Worm (Caenorhabditis elegans) whole organism, L2 larva: ENCODE measurements around the gene ZK285.2.
A peak's percentile ranks its signal among the peaks of the same experiment; 100 is the strongest.
"Not testable (repeated sequence)": the region's sequence is repeated elsewhere in the genome, so short reads cannot be mapped to it uniquely, and the experiment has no call there.

Experiments
- C34F6.9 ChIP-seq: fragments of 150-350 bp; optimal IDR thresholded peaks from 2 replicates; lab custom pipeline; 2014; ENCODE audit warnings: missing biosample characterization, missing genetic modification characterization
- F13H6.1 ChIP-seq: sonication (generic microtip); optimal IDR thresholded peaks from 2 replicates; lab custom pipeline; 2016; ENCODE audit warnings: missing genetic modification characterization, missing compliant biosample characterization
- ZK546.5 ChIP-seq: sonication (generic microtip); optimal IDR thresholded peaks from 2 replicates; lab custom pipeline; 2017; ENCODE audit warnings: missing biosample characterization, missing genetic modification characterization
- alr-1 ChIP-seq: fragments of 150-350 bp; optimal IDR thresholded peaks from 2 replicates; lab custom pipeline; 2014; ENCODE audit warnings: missing biosample characterization, missing genetic modification characterization
- aly-2 ChIP-seq: fragments of 150-350 bp; optimal IDR thresholded peaks from 2 replicates; lab custom pipeline; 2014; ENCODE audit warnings: missing biosample characterization, missing genetic modification characterization
- ama-1 ChIP-seq: fragments of 150-350 bp; optimal IDR thresholded peaks from 2 replicates; lab custom pipeline; 2018; ENCODE audit warnings: inconsistent platforms
- ceh-16 ChIP-seq: fragments of 150-350 bp; optimal IDR thresholded peaks from 2 replicates; lab custom pipeline; 2014; ENCODE audit warnings: missing biosample characterization, missing genetic modification characterization
- ceh-82 ChIP-seq: fragments of 150-350 bp; optimal IDR thresholded peaks from 2 replicates; lab custom pipeline; 2014; ENCODE audit warnings: missing biosample characterization, missing genetic modification characterization
- crh-2 ChIP-seq: sonication (generic microtip); optimal IDR thresholded peaks from 2 replicates; lab custom pipeline; 2017; ENCODE audit warnings: missing biosample characterization, missing genetic modification characterization
- dmd-4 ChIP-seq: sonication (generic microtip); optimal IDR thresholded peaks from 2 replicates; lab custom pipeline; 2017; ENCODE audit warnings: missing biosample characterization, missing genetic modification characterization
- egl-27 ChIP-seq: sonication (generic microtip); optimal IDR thresholded peaks from 3 replicates; lab custom pipeline; 2017; ENCODE audit warnings: missing biosample characterization, missing genetic modification reagents, missing genetic modification characterization
- elt-1 ChIP-seq: fragments of 150-350 bp; optimal IDR thresholded peaks from 2 replicates; lab custom pipeline; 2014; ENCODE audit warnings: missing biosample characterization, missing genetic modification characterization
- fos-1 ChIP-seq: fragments of 150-350 bp; optimal IDR thresholded peaks from 2 replicates; lab custom pipeline; 2014; ENCODE audit warnings: missing biosample characterization, missing genetic modification characterization
- lin-13 ChIP-seq: fragments of 150-350 bp; optimal IDR thresholded peaks from 2 replicates; lab custom pipeline; 2014; ENCODE audit warnings: missing biosample characterization, missing genetic modification reagents, missing genetic modification characterization
- lsy-2 ChIP-seq, 2 experiments: fragments of 150-350 bp in 1 of 2; sonication (generic microtip) in 1 of 2; optimal IDR thresholded peaks; 2 replicates each; lab custom pipeline; 2014 to 2017; ENCODE audit warnings: missing biosample characterization in 2 of 2, missing genetic modification characterization in 2 of 2
- mdl-1 ChIP-seq, 2 experiments: fragments of 150-350 bp in 1 of 2; sonication (generic microtip) in 1 of 2; optimal IDR thresholded peaks; 2 replicates each; lab custom pipeline; 2017; ENCODE audit warnings: missing biosample characterization in 2 of 2, missing genetic modification characterization in 2 of 2
- nhr-10 ChIP-seq: sonication (generic microtip); optimal IDR thresholded peaks from 2 replicates; lab custom pipeline; 2017; ENCODE audit warnings: missing biosample characterization, missing genetic modification characterization
- nhr-11 ChIP-seq: fragments of 150-350 bp; optimal IDR thresholded peaks from 2 replicates; lab custom pipeline; 2014; ENCODE audit warnings: missing biosample characterization, missing genetic modification characterization
- nhr-12 ChIP-seq: fragments of 150-350 bp; optimal IDR thresholded peaks from 2 replicates; lab custom pipeline; 2014; ENCODE audit warnings: missing biosample characterization, missing genetic modification characterization
- nhr-129 ChIP-seq: fragments of 150-350 bp; optimal IDR thresholded peaks from 2 replicates; lab custom pipeline; 2014; ENCODE audit warnings: missing biosample characterization, missing genetic modification characterization
- nhr-21 ChIP-seq: fragments of 150-350 bp; optimal IDR thresholded peaks from 2 replicates; lab custom pipeline; 2014; ENCODE audit warnings: missing biosample characterization, missing genetic modification characterization
- nhr-237 ChIP-seq: fragments of 150-350 bp; optimal IDR thresholded peaks from 2 replicates; lab custom pipeline; 2014; ENCODE audit warnings: missing biosample characterization, missing genetic modification characterization
- nhr-25 ChIP-seq: fragments of 150-350 bp; sonication (generic microtip); optimal IDR thresholded peaks from 3 replicates; lab custom pipeline; 2014; ENCODE audit warnings: missing biosample characterization, missing genetic modification characterization
- nhr-6 ChIP-seq: fragments of 150-350 bp; optimal IDR thresholded peaks from 2 replicates; lab custom pipeline; 2014; ENCODE audit warnings: missing biosample characterization, missing genetic modification characterization
- peb-1 ChIP-seq: fragments of 150-350 bp; optimal IDR thresholded peaks from 2 replicates; lab custom pipeline; 2014; ENCODE audit warnings: missing biosample characterization, missing genetic modification characterization
- sem-4 ChIP-seq: fragments of 150-350 bp; optimal IDR thresholded peaks from 2 replicates; lab custom pipeline; 2014; ENCODE audit warnings: missing biosample characterization, missing genetic modification reagents, missing genetic modification characterization
- skn-1 ChIP-seq: sonication (generic microtip); optimal IDR thresholded peaks from 2 replicates; lab custom pipeline; 2017; ENCODE audit warnings: missing biosample characterization, missing genetic modification characterization
- sma-3 ChIP-seq: sonication (generic microtip); optimal IDR thresholded peaks from 2 replicates; lab custom pipeline; 2016; ENCODE audit warnings: missing genetic modification reagents, missing genetic modification characterization, missing compliant biosample characterization
- sma-9 ChIP-seq, 2 experiments: fragments of 150-350 bp in 1 of 2; sonication (generic microtip) in 1 of 2; optimal IDR thresholded peaks; 2 replicates each; lab custom pipeline; 2014 to 2016; ENCODE audit warnings: missing genetic modification characterization in 2 of 2, mild to moderate bottlenecking in 1 of 2, missing biosample characterization in 1 of 2, missing compliant biosample characterization in 1 of 2, missing genetic modification reagents in 1 of 2, moderate library complexity in 1 of 2
- ztf-1 ChIP-seq: fragments of 200-800 bp; sonication (Bioruptor generic); conservative IDR thresholded peaks from 2 replicates; pipeline ENCODE4 v1.3.6; 2022; ENCODE audit warnings: missing genetic modification characterization, missing compliant biosample characterization
- ztf-11 ChIP-seq: sonication (generic microtip); optimal IDR thresholded peaks from 2 replicates; lab custom pipeline; 2017; ENCODE audit warnings: missing biosample characterization, missing genetic modification characterization
- ztf-4 ChIP-seq: fragments of 150-350 bp; optimal IDR thresholded peaks from 2 replicates; lab custom pipeline; 2014; ENCODE audit warnings: missing biosample characterization, missing genetic modification characterization

ZK285.2 gene

ce11 chrV:16033491-16033890 is 13.2 kb upstream of the ZK285.2 start:
- no peak for TF ChIP-seq peb-1 (tag; lab: Kevin White, UChicago)
- TF ChIP-seq F13H6.1: no peak
- TF ChIP-seq elt-1 (tag; lab: Kevin White, UChicago): no peak
- no peak for TF ChIP-seq sma-9 (GFP tag; optimal IDR thresholded peaks at IDR 0.05; lab: Kevin White, UChicago)
- no peak for TF ChIP-seq sma-9 (tag; optimal IDR thresholded peaks at IDR 0.05; lab: Kevin White, UChicago)
- no peak for TF ChIP-seq nhr-237 (tag; lab: Kevin White, UChicago)
- TF ChIP-seq nhr-129 (tag; lab: Kevin White, UChicago): no peak
- TF ChIP-seq nhr-11 (tag; lab: Kevin White, UChicago): no peak
- TF ChIP-seq sma-3: no peak
- no peak for TF ChIP-seq aly-2 (tag; lab: Kevin White, UChicago)

ce11 chrV:16036166-16036565 is 10.5 kb upstream of the ZK285.2 start, which contains the start of gene T10C6.10:
Gene T10C6.10 (plus strand): TSS chrV:16036413.
- TF ChIP-seq C34F6.9 (tag; lab: Kevin White, UChicago): no peak
- no peak for TF ChIP-seq dmd-4 (tag; lab: Kevin White, UChicago)
- TF ChIP-seq lin-13: no peak
- TF ChIP-seq ztf-11 (tag; lab: Kevin White, UChicago): no peak
- TF ChIP-seq ztf-4 (tag; lab: Kevin White, UChicago): no peak
- TF ChIP-seq egl-27 (tag; lab: Kevin White, UChicago): no peak
- no peak for TF ChIP-seq ZK546.5 (tag; lab: Kevin White, UChicago)
- no peak for TF ChIP-seq nhr-25 (tag; lab: Kevin White, UChicago)
- no peak for TF ChIP-seq sem-4 (tag; lab: Kevin White, UChicago)
- TF ChIP-seq skn-1 (tag; lab: Kevin White, UChicago): no peak
- TF ChIP-seq alr-1 (tag; lab: Kevin White, UChicago): no peak
- TF ChIP-seq nhr-12 (tag; lab: Kevin White, UChicago): no peak
- TF ChIP-seq sma-3: no peak
- no peak for TF ChIP-seq nhr-6 (tag; lab: Kevin White, UChicago)

ce11 chrV:16040140-16040827 is 6.4 kb upstream of the ZK285.2 start, which contains the start of the genes his-4 and his-3:
Gene his-4 (minus strand): TSS chrV:16040515.
Gene his-3 (plus strand): TSS chrV:16040808.
- TF ChIP-seq fos-1 (tag; lab: Kevin White, UChicago): peak; percentile 49
- TF ChIP-seq sma-3: peak; percentile 39
- peak; percentile 27 for TF ChIP-seq F13H6.1
- peak; percentile 85 for TF ChIP-seq nhr-25 (tag; lab: Kevin White, UChicago)
- peak; percentile 52 for TF ChIP-seq nhr-6 (tag; lab: Kevin White, UChicago)
- TF ChIP-seq ceh-16 (tag; lab: Kevin White, UChicago): peak; percentile 95
- peak; percentile 27 for TF ChIP-seq nhr-129 (tag; lab: Kevin White, UChicago)
- peak; percentile 24 for TF ChIP-seq lin-13
- TF ChIP-seq sma-9 (GFP tag; optimal IDR thresholded peaks at IDR 0.05; lab: Kevin White, UChicago): peak; percentile 59
- TF ChIP-seq sma-9 (tag; optimal IDR thresholded peaks at IDR 0.05; lab: Kevin White, UChicago): not testable (repeated sequence)
- TF ChIP-seq lsy-2 (tag; optimal IDR thresholded peaks at IDR 0.05; lab: Kevin White, UChicago): peak in 1 of 2 experiments; percentile 38

- TF ChIP-seq ZK546.5 (tag; lab: Kevin White, UChicago) (no peak), fos-1 (tag; lab: Kevin White, UChicago) (no peak), ztf-1 (no peak), C34F6.9 (tag; lab: Kevin White, UChicago) (no peak), mdl-1 (tag; optimal IDR thresholded peaks at IDR 0.05; lab: Kevin White, UChicago) (no peak), alr-1 (tag; lab: Kevin White, UChicago) (no peak), sem-4 (tag; lab: Kevin White, UChicago) (no peak), skn-1 (tag; lab: Kevin White, UChicago) (no peak), nhr-12 (tag; lab: Kevin White, UChicago) (no peak), ceh-16 (tag; lab: Kevin White, UChicago) (no peak)
These were observed 5.3 kb upstream of the ZK285.2 start for ce11 chrV:16041412-16041811.

ce11 chrV:16041925-16042742 is 4.5 kb upstream of the ZK285.2 start, which contains the start of the genes his-2 and his-1:
Gene his-2 (minus strand): TSS chrV:16042283.
Gene his-1 (plus strand): TSS chrV:16042520.
- TF ChIP-seq nhr-25 (tag; lab: Kevin White, UChicago): peak; percentile 19

ce11 chrV:16042743-16043014 is 4.0 kb upstream of the ZK285.2 start:
- TF ChIP-seq crh-2: no peak
- TF ChIP-seq ama-1: no peak
- no peak for TF ChIP-seq nhr-21 (tag; lab: Kevin White, UChicago)
- TF ChIP-seq nhr-10 (tag; lab: Kevin White, UChicago): no peak
- TF ChIP-seq ceh-82 (tag; lab: Kevin White, UChicago): no peak
